Fruit fly (Drosophila melanogaster): ENCODE results near the gene CG1532.

dm6 chrX:21074329-21074708, 46.2 kb upstream of the CG1532 start:
- TF ChIP-seq insv (optimal IDR thresholded peaks at IDR 0.05), result no peak
- no peak for TF ChIP-seq h (optimal IDR thresholded peaks at IDR 0.05)
- TF ChIP-seq ttk (optimal IDR thresholded peaks at IDR 0.05), result no peak

Data from Kc167 (cell line).